Worm (Caenorhabditis elegans): ENCODE data around the gene nhl-1.

DNA sequence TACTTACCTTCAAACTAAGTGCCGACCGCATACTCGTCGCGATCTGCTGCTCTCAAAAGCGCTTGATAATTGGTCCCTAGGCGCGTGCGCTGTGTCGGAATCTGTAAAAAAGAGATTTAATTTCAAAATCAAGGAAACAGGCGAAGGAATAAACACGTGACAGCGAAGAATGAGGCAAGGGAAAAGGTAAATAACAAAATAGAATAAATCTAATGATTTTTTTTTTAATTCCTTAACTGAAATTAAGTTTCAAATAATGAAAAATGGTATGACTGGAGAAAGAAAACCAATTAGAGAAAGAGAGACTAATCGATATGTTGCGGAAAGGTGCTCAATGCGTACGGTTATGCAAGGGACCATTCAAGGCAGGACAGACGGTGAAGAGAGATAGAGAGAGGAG lies 44.5 kb downstream of the nhl-1 start, which contains the start of gene cya-1:
- TF ChIP-seq nhr-67 (tag; optimal IDR thresholded peaks at IDR 0.05) (no peak), nhr-11 (tag; optimal IDR thresholded peaks at IDR 0.05) (no peak), ama-1 (optimal IDR thresholded peaks at IDR 0.05) (no peak), pha-4 (tag; optimal IDR thresholded peaks at IDR 0.05) (no peak), nhr-77 (tag; optimal IDR thresholded peaks at IDR 0.05) (no peak), nhr-76 (tag; optimal IDR thresholded peaks at IDR 0.05) (no peak), elt-2 (tag; optimal IDR thresholded peaks at IDR 0.05) (no peak), fos-1 (tag; optimal IDR thresholded peaks at IDR 0.05) (no peak), lin-15B (tag; optimal IDR thresholded peaks at IDR 0.05) (no peak), mdl-1 (tag; optimal IDR thresholded peaks at IDR 0.05) (no peak), lin-39 (tag; optimal IDR thresholded peaks at IDR 0.05) (no peak), unc-62 (GFP tag; optimal IDR thresholded peaks at IDR 0.05) (no peak), jun-1 (tag; optimal IDR thresholded peaks at IDR 0.05) (no peak), daf-12 (tag; optimal IDR thresholded peaks at IDR 0.05) (no peak)

Measured in whole organism, L3 larva.